Fruit fly (Drosophila melanogaster) whole organism, embryonic: ENCODE measurements around the gene Traf-like.
A peak's percentile ranks its signal among the peaks of the same experiment; 100 is the strongest.

Experiments used
- Antp ChIP-seq: fragments of 200-800 bp; sonication (Bioruptor generic); optimal IDR thresholded peaks from 3 replicates; lab custom pipeline; 2016; ENCODE audit warnings: missing biosample characterization, missing genetic modification characterization
- C15 ChIP-seq: fragments of 200-800 bp; sonication (Bioruptor generic); IDR thresholded peaks from 3 replicates; pipeline ENCODE4 v1.3.6; 2022; ENCODE audit warnings: missing biosample characterization, missing genetic modification characterization
- CG11085 ChIP-seq: fragments of 200-800 bp; sonication (Bioruptor generic); IDR thresholded peaks from 2 replicates; pipeline ENCODE4 v1.3.6; 2022; ENCODE audit warnings: missing biosample characterization, missing genetic modification characterization
- CG11696 ChIP-seq: fragments of 200-800 bp; sonication (Bioruptor generic); IDR thresholded peaks from 2 replicates; pipeline ENCODE4 v1.3.6; 2022; ENCODE audit warnings: missing biosample characterization, missing genetic modification characterization
- CG12299 ChIP-seq: fragments of 200-800 bp; sonication (Bioruptor generic); optimal IDR thresholded peaks from 2 replicates; lab custom pipeline; 2018; ENCODE audit warnings: missing biosample characterization, mild to moderate bottlenecking, missing genetic modification characterization
- CG14710 ChIP-seq: fragments of 200-800 bp; sonication (Bioruptor generic); optimal IDR thresholded peaks from 3 replicates; lab custom pipeline; 2019; ENCODE audit warnings: missing biosample characterization, mild to moderate bottlenecking, missing genetic modification characterization, moderate library complexity
- CG14860 ChIP-seq: fragments of 200-800 bp; sonication (Bioruptor generic); IDR thresholded peaks from 3 replicates; pipeline ENCODE4 v1.3.6; 2022; ENCODE audit warnings: missing biosample characterization, missing genetic modification characterization; ENCODE audit not compliant: partially characterized antibody
- CG16813 ChIP-seq: fragments of 200-800 bp; sonication (Bioruptor generic); IDR thresholded peaks from 3 replicates; pipeline ENCODE4 v1.3.6; 2022; ENCODE audit warnings: missing biosample characterization, missing genetic modification characterization; ENCODE audit not compliant: partially characterized antibody
- CG16863 ChIP-seq: fragments of 200-800 bp; sonication (Bioruptor generic); optimal IDR thresholded peaks from 3 replicates; lab custom pipeline; 2016; ENCODE audit warnings: missing biosample characterization, missing genetic modification characterization
- CG17361 ChIP-seq: fragments of 200-800 bp; sonication (Bioruptor generic); IDR thresholded peaks from 3 replicates; pipeline ENCODE4 v1.3.6; 2022; ENCODE audit warnings: missing biosample characterization, missing genetic modification characterization
- CG2202 ChIP-seq: fragments of 200-800 bp; sonication (Bioruptor generic); optimal IDR thresholded peaks from 2 replicates; lab custom pipeline; 2018; ENCODE audit warnings: missing biosample characterization, mild to moderate bottlenecking, missing genetic modification characterization
- CG34224 ChIP-seq: fragments of 200-800 bp; sonication (Bioruptor generic); IDR thresholded peaks from 3 replicates; pipeline ENCODE4 v1.3.6; 2022; ENCODE audit warnings: missing biosample characterization, missing genetic modification characterization; ENCODE audit not compliant: partially characterized antibody
- CG3838 ChIP-seq: fragments of 200-800 bp; sonication (Bioruptor generic); optimal IDR thresholded peaks from 3 replicates; lab custom pipeline; 2016; ENCODE audit warnings: missing biosample characterization, missing genetic modification characterization
- CG42726 ChIP-seq: fragments of 200-800 bp; sonication (Bioruptor generic); IDR thresholded peaks from 2 replicates; pipeline ENCODE4 v1.3.6; 2022; ENCODE audit warnings: missing biosample characterization, missing genetic modification characterization; ENCODE audit not compliant: partially characterized antibody
- CG7745 ChIP-seq: fragments of 200-800 bp; sonication (Bioruptor generic); optimal IDR thresholded peaks from 2 replicates; lab custom pipeline; 2018; ENCODE audit warnings: missing biosample characterization, mild to moderate bottlenecking, missing genetic modification characterization, moderate library complexity
- CG8089 ChIP-seq: fragments of 200-800 bp; sonication (Bioruptor generic); optimal IDR thresholded peaks from 3 replicates; lab custom pipeline; 2016; ENCODE audit warnings: missing biosample characterization, missing genetic modification characterization
- CG8478 ChIP-seq: fragments of >200 bp; optimal IDR thresholded peaks from 2 replicates; lab custom pipeline; 2018
- CG9609 ChIP-seq: fragments of 200-800 bp; sonication (Bioruptor generic); optimal IDR thresholded peaks from 3 replicates; lab custom pipeline; 2016; ENCODE audit warnings: missing biosample characterization, missing genetic modification characterization
- Dip3 ChIP-seq: fragments of 200-800 bp; sonication (Bioruptor generic); optimal IDR thresholded peaks from 3 replicates; lab custom pipeline; 2016; ENCODE audit warnings: missing biosample characterization, missing genetic modification characterization
- H15 ChIP-seq: fragments of 200-800 bp; sonication (Bioruptor generic); IDR thresholded peaks from 3 replicates; pipeline ENCODE4 v1.3.6; 2022; ENCODE audit warnings: missing biosample characterization, missing genetic modification characterization
- Hmr ChIP-seq: fragments of 200-800 bp; sonication (Bioruptor generic); optimal IDR thresholded peaks from 3 replicates; lab custom pipeline; 2017; ENCODE audit warnings: mild to moderate bottlenecking, missing biosample characterization, missing genetic modification reagents, missing genetic modification characterization
- Mad ChIP-seq: fragments of 200-800 bp; sonication (Bioruptor generic); optimal IDR thresholded peaks from 2 replicates; lab custom pipeline; 2016; ENCODE audit warnings: missing biosample characterization, missing genetic modification characterization
- NC2β ChIP-seq: fragments of 200-800 bp; sonication (Bioruptor generic); optimal IDR thresholded peaks from 2 replicates; lab custom pipeline; 2016; ENCODE audit warnings: missing biosample characterization, missing genetic modification characterization
- NK7.1 ChIP-seq: fragments of 200-800 bp; sonication (Bioruptor generic); optimal IDR thresholded peaks from 3 replicates; lab custom pipeline; 2016; ENCODE audit warnings: missing biosample characterization, missing genetic modification characterization
- Ptx1 ChIP-seq: fragments of 200-800 bp; sonication (Bioruptor generic); IDR thresholded peaks from 2 replicates; pipeline ENCODE4 v1.3.6; 2022; ENCODE audit warnings: missing biosample characterization, missing genetic modification characterization
- Six4 ChIP-seq: fragments of 200-800 bp; sonication (Bioruptor generic); optimal IDR thresholded peaks from 2 replicates; lab custom pipeline; 2016; ENCODE audit warnings: missing biosample characterization, missing genetic modification characterization
- ash1 ChIP-seq: fragments of 200-800 bp; sonication (Bioruptor generic); optimal IDR thresholded peaks from 2 replicates; lab custom pipeline; 2018; ENCODE audit warnings: missing biosample characterization, mild to moderate bottlenecking, missing genetic modification characterization
- caup ChIP-seq: fragments of 200-800 bp; sonication (Bioruptor generic); optimal IDR thresholded peaks from 3 replicates; lab custom pipeline; 2017; ENCODE audit warnings: missing biosample characterization, mild to moderate bottlenecking, missing genetic modification characterization, moderate library complexity; ENCODE audit not compliant: severe bottlenecking
- chif ChIP-seq, 2 experiments: fragments of 200-800 bp; sonication (Bioruptor generic); optimal IDR thresholded peaks; 3 replicates each; lab custom pipeline; 2016; ENCODE audit warnings: missing biosample characterization in 2 of 2, missing genetic modification characterization in 2 of 2
- chinmo ChIP-seq: fragments of 200-800 bp; sonication (Bioruptor generic); IDR thresholded peaks from 4 replicates; pipeline ENCODE4 v1.3.6; 2022; ENCODE audit warnings: missing biosample characterization, missing genetic modification characterization; ENCODE audit not compliant: partially characterized antibody
- croc ChIP-seq: fragments of 200-800 bp; sonication (Bioruptor generic); conservative IDR thresholded peaks from 3 replicates; pipeline ENCODE4 v1.3.6; 2022; ENCODE audit warnings: missing biosample characterization, missing genetic modification characterization
- da ChIP-seq: fragments of 200-800 bp; sonication (Bioruptor generic); optimal IDR thresholded peaks from 2 replicates; lab custom pipeline; 2016; ENCODE audit warnings: missing biosample characterization, missing genetic modification characterization
- disco-r ChIP-seq: fragments of 200-800 bp; sonication (Bioruptor generic); optimal IDR thresholded peaks from 2 replicates; lab custom pipeline; 2016; ENCODE audit warnings: missing biosample characterization, missing genetic modification characterization
- dpn ChIP-seq, 2 experiments: fragments of 200-800 bp; sonication (Bioruptor generic); optimal IDR thresholded peaks; 3 replicates each; lab custom pipeline; 2016; ENCODE audit warnings: missing biosample characterization in 2 of 2, missing genetic modification characterization in 2 of 2
- ems ChIP-seq: fragments of 200-800 bp; sonication (Bioruptor generic); optimal IDR thresholded peaks from 3 replicates; lab custom pipeline; 2016; ENCODE audit warnings: missing biosample characterization, missing genetic modification characterization
- en ChIP-seq: fragments of 200-800 bp; sonication (Bioruptor generic); optimal IDR thresholded peaks from 2 replicates; lab custom pipeline; 2016; ENCODE audit warnings: missing biosample characterization, missing genetic modification characterization
- exex ChIP-seq: fragments of 200-800 bp; sonication (Bioruptor generic); optimal IDR thresholded peaks from 4 replicates; lab custom pipeline; 2018; ENCODE audit warnings: missing biosample characterization, mild to moderate bottlenecking, missing genetic modification characterization, moderate library complexity
- fd102C ChIP-seq: fragments of 200-800 bp; sonication (Bioruptor generic); optimal IDR thresholded peaks from 2 replicates; lab custom pipeline; 2018; ENCODE audit warnings: missing biosample characterization, mild to moderate bottlenecking, missing genetic modification characterization, moderate library complexity
- fd3F ChIP-seq: fragments of 200-800 bp; sonication (Bioruptor generic); optimal IDR thresholded peaks from 2 replicates; lab custom pipeline; 2018; ENCODE audit warnings: missing biosample characterization, mild to moderate bottlenecking, missing genetic modification characterization, moderate library complexity
- fru ChIP-seq: fragments of >200 bp; optimal IDR thresholded peaks from 2 replicates; lab custom pipeline; 2017
- gfzf ChIP-seq: fragments of 200-800 bp; sonication (Bioruptor generic); optimal IDR thresholded peaks from 2 replicates; lab custom pipeline; 2016; ENCODE audit warnings: missing biosample characterization, mild to moderate bottlenecking, missing genetic modification characterization, moderate library complexity
- ind ChIP-seq: fragments of 200-800 bp; sonication (Bioruptor generic); optimal IDR thresholded peaks from 3 replicates; lab custom pipeline; 2016; ENCODE audit warnings: missing biosample characterization, missing genetic modification characterization
- jing ChIP-seq: fragments of 200-800 bp; sonication (Bioruptor generic); optimal IDR thresholded peaks from 2 replicates; lab custom pipeline; 2018; ENCODE audit warnings: missing biosample characterization, mild to moderate bottlenecking, missing genetic modification characterization
- lab ChIP-seq: fragments of 200-800 bp; sonication (Bioruptor generic); optimal IDR thresholded peaks from 3 replicates; lab custom pipeline; 2017; ENCODE audit warnings: missing biosample characterization, missing genetic modification characterization, mild to moderate bottlenecking, moderate library complexity, missing genetic modification reagents
- lilli ChIP-seq: fragments of 200-800 bp; sonication (Bioruptor generic); optimal IDR thresholded peaks from 3 replicates; lab custom pipeline; 2016; ENCODE audit warnings: missing biosample characterization, missing genetic modification characterization
- luna ChIP-seq: fragments of 200-800 bp; sonication (Bioruptor generic); optimal IDR thresholded peaks from 2 replicates; lab custom pipeline; 2016; ENCODE audit warnings: missing biosample characterization, missing genetic modification characterization
- otp ChIP-seq: fragments of 200-800 bp; sonication (Bioruptor generic); IDR thresholded peaks from 3 replicates; pipeline ENCODE4, ENCODE4 v1.3.6; 2022; ENCODE audit warnings: missing biosample characterization, missing genetic modification characterization
- ranshi ChIP-seq: fragments of 200-800 bp; sonication (Bioruptor generic); IDR thresholded peaks from 2 replicates; pipeline ENCODE4 v1.3.6; 2022; ENCODE audit warnings: missing biosample characterization, missing genetic modification characterization
- ro ChIP-seq: fragments of 200-800 bp; sonication (Bioruptor generic); IDR thresholded peaks from 2 replicates; pipeline ENCODE4 v1.3.6; 2022; ENCODE audit warnings: missing biosample characterization, missing genetic modification characterization
- row ChIP-seq: fragments of 200-800 bp; sonication (Bioruptor generic); IDR thresholded peaks from 3 replicates; pipeline ENCODE4 v1.3.6; 2022; ENCODE audit warnings: missing biosample characterization, missing genetic modification characterization
- scrt ChIP-seq: fragments of 200-800 bp; sonication (Bioruptor generic); optimal IDR thresholded peaks from 2 replicates; lab custom pipeline; 2018; ENCODE audit warnings: missing biosample characterization, mild to moderate bottlenecking, missing genetic modification characterization, moderate library complexity
- toy ChIP-seq: fragments of 200-800 bp; sonication (Bioruptor generic); IDR thresholded peaks from 2 replicates; pipeline ENCODE4 v1.3.6; 2022; ENCODE audit warnings: missing biosample characterization, missing genetic modification characterization

Traf-like gene

dm6 chrX:16441245-16441644 is 26.4 kb downstream of the Traf-like start, which contains the start of the genes Cdc50 and rngo (continued):
- no peak for TF ChIP-seq CG16863 (GFP tag; lab: Kevin White, UChicago)
- TF ChIP-seq otp (GFP tag; lab: Robert Waterston, UW): no peak
- TF ChIP-seq CG12299: peak; percentile 6
- TF ChIP-seq CG16813 (GFP tag; lab: Robert Waterston, UW): peak; percentile 99
- no peak for TF ChIP-seq H15 (GFP tag; lab: Robert Waterston, UW)
- TF ChIP-seq Ptx1 (GFP tag; lab: Robert Waterston, UW): no peak
- no peak for TF ChIP-seq CG2202
- no peak for TF ChIP-seq CG3838 (GFP tag; lab: Kevin White, UChicago)
- TF ChIP-seq Antp: no peak
- no peak for TF ChIP-seq NK7.1 (GFP tag; lab: Kevin White, UChicago)
- TF ChIP-seq lilli (GFP tag; lab: Kevin White, UChicago): peak; percentile 29
- TF ChIP-seq CG14860 (GFP tag; lab: Robert Waterston, UW): peak; percentile 99
- TF ChIP-seq CG8089 (GFP tag; lab: Kevin White, UChicago): no peak
- TF ChIP-seq ind: no peak
- no peak for TF ChIP-seq Six4 (GFP tag; lab: Kevin White, UChicago)
- no peak for TF ChIP-seq en
- TF ChIP-seq Mad (GFP tag; lab: Kevin White, UChicago): no peak
- TF ChIP-seq toy (GFP tag; lab: Robert Waterston, UW): no peak
- no peak for TF ChIP-seq NC2β
- TF ChIP-seq da: no peak
- no peak for TF ChIP-seq disco-r (GFP tag; lab: Kevin White, UChicago)
- TF ChIP-seq gfzf (GFP tag; lab: Kevin White, UChicago): peak; percentile 52
- no peak for TF ChIP-seq ranshi (GFP tag; lab: Robert Waterston, UW)
- no peak for TF ChIP-seq Dip3 (GFP tag; lab: Kevin White, UChicago)
- no peak for TF ChIP-seq chif (GFP tag; optimal IDR thresholded peaks at IDR 0.05; lab: Kevin White, UChicago)
- TF ChIP-seq scrt (GFP tag; lab: Kevin White, UChicago): no peak
- TF ChIP-seq CG42726 (GFP tag; lab: Robert Waterston, UW): peak; percentile 74; the same call in 1 of the 2 replicates
- TF ChIP-seq ems: no peak
- no peak for TF ChIP-seq ro (GFP tag; lab: Robert Waterston, UW)
- TF ChIP-seq CG17361 (GFP tag; lab: Robert Waterston, UW): no peak
- TF ChIP-seq luna: peak; percentile 1
- no peak for TF ChIP-seq C15 (GFP tag; lab: Robert Waterston, UW)
- peak; percentile 5 to 46 for TF ChIP-seq dpn (GFP tag; optimal IDR thresholded peaks at IDR 0.05; lab: Kevin White, UChicago)
- TF ChIP-seq chinmo (GFP tag; lab: Robert Waterston, UW): peak; percentile 91
- no peak for TF ChIP-seq CG7745 (tag; lab: Kevin White, UChicago)
- TF ChIP-seq ash1: no peak
- peak; percentile 4 for TF ChIP-seq exex (tag; lab: Kevin White, UChicago)
- TF ChIP-seq fru (lab: Kevin White, UChicago): no peak
- no peak for TF ChIP-seq fd102C (GFP tag; lab: Kevin White, UChicago)
- no peak for TF ChIP-seq fd3F
- TF ChIP-seq croc (GFP tag; lab: Robert Waterston, UW): no peak
- TF ChIP-seq CG8478: no peak
- TF ChIP-seq row (GFP tag; lab: Robert Waterston, UW): peak; percentile 67
- TF ChIP-seq CG34224 (GFP tag; lab: Robert Waterston, UW): peak; percentile 98
- TF ChIP-seq CG9609 (GFP tag; lab: Kevin White, UChicago): peak; percentile 39
- TF ChIP-seq CG14710 (tag; lab: Kevin White, UChicago): peak; percentile 92
- TF ChIP-seq jing (GFP tag; lab: Kevin White, UChicago): no peak
- no peak for TF ChIP-seq lab (GFP tag; lab: Kevin White, UChicago)
- no peak for TF ChIP-seq Hmr (GFP tag; lab: Kevin White, UChicago)
- TF ChIP-seq caup: no peak
- TF ChIP-seq CG11696: no peak
- no peak for TF ChIP-seq CG11085 (GFP tag; lab: Robert Waterston, UW)
